Worm (Caenorhabditis elegans) whole organism, L4/young adult: Measurements from ENCODE around the gene M110.9.

ENCODE experiments used
- W03F9.2 ChIP-seq: fragments of 150-350 bp; optimal IDR thresholded peaks from 2 replicates; lab custom pipeline; 2014; ENCODE audit warnings: missing biosample characterization, missing genetic modification characterization
- dao-5 ChIP-seq: sonication (generic microtip); optimal IDR thresholded peaks from 2 replicates; lab custom pipeline; 2016; ENCODE audit warnings: missing genotype, missing genetic modification characterization, moderate library complexity, missing compliant biosample characterization
- him-1 ChIP-seq: sonication (generic microtip); optimal IDR thresholded peaks from 2 replicates; lab custom pipeline; 2016; ENCODE audit warnings: missing genotype, missing genetic modification reagents, missing genetic modification characterization, missing compliant biosample characterization

ce11 chrII:8198503-8198902 is 32.6 kb upstream of the M110.9 start, which contains the start of gene qua-1:
- no peak for TF ChIP-seq him-1 (tag; lab: Kevin White, UChicago)
- no peak for TF ChIP-seq dao-5 (tag; lab: Kevin White, UChicago)
- no peak for TF ChIP-seq W03F9.2
